Worm (Caenorhabditis elegans) whole organism, L1 larva: ENCODE data around the gene H38K22.9.

Source experiments
- C16A3.4 ChIP-seq: fragments of 150-350 bp; optimal IDR thresholded peaks from 2 replicates; lab custom pipeline; 2014; ENCODE audit warnings: missing biosample characterization, missing genetic modification characterization
- C34B4.2 ChIP-seq: sonication (generic microtip); optimal IDR thresholded peaks from 2 replicates; lab custom pipeline; 2017; ENCODE audit warnings: mild to moderate bottlenecking, missing genetic modification characterization, missing compliant biosample characterization
- ceh-63 ChIP-seq: fragments of 200-800 bp; sonication (Bioruptor generic); optimal IDR thresholded peaks from 2 replicates; lab custom pipeline; 2018; ENCODE audit warnings: mild to moderate bottlenecking, missing genetic modification characterization, missing compliant biosample characterization
- ceh-82 ChIP-seq, 3 experiments: fragments of 150-350 bp in 1 of 3; sonication (generic microtip) in 2 of 3; optimal IDR thresholded peaks; 2 replicates each; lab custom pipeline; 2014 to 2017; ENCODE audit warnings: missing biosample characterization in 3 of 3, missing genetic modification characterization in 3 of 3
- ceh-90 ChIP-seq: sonication (generic microtip); optimal IDR thresholded peaks from 2 replicates; lab custom pipeline; 2016; ENCODE audit warnings: missing genetic modification characterization, missing compliant biosample characterization
- ces-1 ChIP-seq: fragments of 150-350 bp; optimal IDR thresholded peaks from 2 replicates; lab custom pipeline; 2014; ENCODE audit warnings: missing biosample characterization, missing genetic modification reagents, missing genetic modification characterization
- dpl-1 ChIP-seq, 3 experiments: fragments of 150-350 bp in 2 of 3; sonication (generic microtip) in 1 of 3; optimal IDR thresholded peaks; 2 replicates each; lab custom pipeline; 2014 to 2017; ENCODE audit warnings: missing biosample characterization in 3 of 3, missing genetic modification characterization in 3 of 3, missing genetic modification reagents in 3 of 3
- dsc-1 ChIP-seq: sonication (generic microtip); optimal IDR thresholded peaks from 2 replicates; lab custom pipeline; 2016; ENCODE audit warnings: mild to moderate bottlenecking, missing genetic modification characterization, missing compliant biosample characterization
- efl-3 ChIP-seq: fragments of 200-800 bp; sonication (Bioruptor generic); optimal IDR thresholded peaks from 2 replicates; lab custom pipeline; 2018; ENCODE audit warnings: mild to moderate bottlenecking, missing genetic modification characterization, missing compliant biosample characterization
- egl-13 ChIP-seq: sonication (generic microtip); optimal IDR thresholded peaks from 2 replicates; lab custom pipeline; 2016; ENCODE audit warnings: missing genotype, missing genetic modification reagents, missing genetic modification characterization, missing compliant biosample characterization
- egl-27 ChIP-seq, 2 experiments: fragments of 150-350 bp in 1 of 2; sonication (generic microtip); optimal IDR thresholded peaks; 3 replicates each; lab custom pipeline; 2017 to 2018; ENCODE audit warnings: missing biosample characterization in 2 of 2, missing genetic modification characterization in 2 of 2, missing genetic modification reagents in 2 of 2
- elt-2 ChIP-seq: sonication (generic microtip); optimal IDR thresholded peaks from 2 replicates; lab custom pipeline; 2016; ENCODE audit warnings: missing genetic modification characterization, mild to moderate bottlenecking, inconsistent platforms, missing compliant biosample characterization, missing genetic modification reagents
- grh-1 ChIP-seq: fragments of 200-800 bp; sonication (Bioruptor generic); IDR thresholded peaks from 2 replicates; pipeline ENCODE4 v1.3.6; 2022; ENCODE audit warnings: missing genetic modification reagents, missing genetic modification characterization, missing compliant biosample characterization
- hlh-4 ChIP-seq: sonication (generic microtip); optimal IDR thresholded peaks from 2 replicates; lab custom pipeline; 2016; ENCODE audit warnings: mild to moderate bottlenecking, missing genetic modification characterization, missing compliant biosample characterization
- lin-14 ChIP-seq: fragments of 200-800 bp; sonication (Bioruptor generic); optimal IDR thresholded peaks from 2 replicates; lab custom pipeline; 2018; ENCODE audit warnings: mild to moderate bottlenecking, missing genetic modification characterization, moderate library complexity, missing compliant biosample characterization
- lin-39 ChIP-seq: fragments of 150-350 bp; optimal IDR thresholded peaks from 2 replicates; lab custom pipeline; 2014; ENCODE audit warnings: missing biosample characterization, missing genetic modification reagents, missing genetic modification characterization
- lsy-2 ChIP-seq, 2 experiments: fragments of 150-350 bp; optimal IDR thresholded peaks; 2 replicates each; lab custom pipeline; 2014; ENCODE audit warnings: missing biosample characterization in 2 of 2, missing genetic modification characterization in 2 of 2
- mab-9 ChIP-seq: fragments of 200-800 bp; sonication (Bioruptor generic); IDR thresholded peaks from 2 replicates; pipeline ENCODE4 v1.3.6; 2022; ENCODE audit warnings: missing genetic modification reagents, missing genetic modification characterization, missing compliant biosample characterization
- mdl-1 ChIP-seq, 2 experiments: fragments of 150-350 bp; optimal IDR thresholded peaks; 2 replicates each; lab custom pipeline; 2014 to 2017; ENCODE audit warnings: missing biosample characterization in 2 of 2, missing genetic modification characterization in 2 of 2, inconsistent platforms in 1 of 2
- mep-1 ChIP-seq: fragments of 150-350 bp; optimal IDR thresholded peaks from 2 replicates; lab custom pipeline; 2014; ENCODE audit warnings: missing biosample characterization, missing genetic modification characterization
- nhr-11 ChIP-seq: fragments of 150-350 bp; optimal IDR thresholded peaks from 2 replicates; lab custom pipeline; 2014; ENCODE audit warnings: missing biosample characterization, missing genetic modification characterization
- nhr-12 ChIP-seq: sonication (generic microtip); optimal IDR thresholded peaks from 2 replicates; lab custom pipeline; 2017; ENCODE audit warnings: missing biosample characterization, missing genetic modification characterization
- nhr-19 ChIP-seq: fragments of 200-800 bp; sonication (Bioruptor generic); conservative IDR thresholded peaks from 2 replicates; pipeline ENCODE4 v1.3.6; 2022; ENCODE audit warnings: missing genetic modification characterization, missing compliant biosample characterization
- nhr-237 ChIP-seq: fragments of 150-350 bp; optimal IDR thresholded peaks from 2 replicates; lab custom pipeline; 2014; ENCODE audit warnings: missing biosample characterization, missing genetic modification characterization
- nhr-85 ChIP-seq: sonication (generic microtip); peaks from one replicate; lab custom pipeline; 2016; ENCODE audit warnings: missing genetic modification characterization, inconsistent platforms, missing compliant biosample characterization
- nhr-90 ChIP-seq: sonication (generic microtip); optimal IDR thresholded peaks from 2 replicates; lab custom pipeline; 2016; ENCODE audit warnings: mild to moderate bottlenecking, missing genetic modification characterization, missing compliant biosample characterization; ENCODE audit not compliant: poor library complexity
- pag-3 ChIP-seq: sonication (generic microtip); optimal IDR thresholded peaks from 2 replicates; lab custom pipeline; 2017; ENCODE audit warnings: missing genetic modification characterization, mild to moderate bottlenecking, missing compliant biosample characterization, antibody characterized with exemption, borderline replicate concordance; ENCODE audit not compliant: insufficient read depth
- pqm-1 ChIP-seq: sonication (generic microtip); optimal IDR thresholded peaks from 3 replicates; lab custom pipeline; 2017; ENCODE audit warnings: missing biosample characterization, missing genetic modification characterization
- skn-1 ChIP-seq: fragments of 150-350 bp; optimal IDR thresholded peaks from 2 replicates; lab custom pipeline; 2014; ENCODE audit warnings: missing biosample characterization, missing genetic modification characterization
- sox-4 ChIP-seq: sonication (generic microtip); optimal IDR thresholded peaks from 2 replicates; lab custom pipeline; 2016; ENCODE audit warnings: missing genetic modification characterization, missing compliant biosample characterization
- sup-37 ChIP-seq: fragments of 200-800 bp; sonication (Bioruptor generic); optimal IDR thresholded peaks from 2 replicates; lab custom pipeline; 2018; ENCODE audit warnings: mild to moderate bottlenecking, missing genetic modification characterization, missing compliant biosample characterization
- unc-130 ChIP-seq: fragments of 150-350 bp; optimal IDR thresholded peaks from 2 replicates; lab custom pipeline; 2017; ENCODE audit warnings: missing biosample characterization, missing genetic modification characterization, inconsistent platforms
- unc-62 ChIP-seq: fragments of 150-350 bp; optimal IDR thresholded peaks from 2 replicates; lab custom pipeline; 2014; ENCODE audit warnings: missing biosample characterization, missing genetic modification reagents, missing genetic modification characterization
- unc-86 ChIP-seq: sonication (generic microtip); optimal IDR thresholded peaks from 2 replicates; lab custom pipeline; 2016; ENCODE audit warnings: missing genetic modification characterization, missing compliant biosample characterization
- vab-15 ChIP-seq: sonication (generic microtip); optimal IDR thresholded peaks from 2 replicates; lab custom pipeline; 2017; ENCODE audit warnings: missing genotype, mild to moderate bottlenecking, missing genetic modification characterization, missing compliant biosample characterization
- zag-1 ChIP-seq: fragments of 150-350 bp; optimal IDR thresholded peaks from 2 replicates; lab custom pipeline; 2014; ENCODE audit warnings: missing biosample characterization, missing genetic modification characterization
- ztf-4 ChIP-seq: fragments of 150-350 bp; optimal IDR thresholded peaks from 2 replicates; lab custom pipeline; 2014; ENCODE audit warnings: missing biosample characterization, missing genetic modification characterization

Gene H38K22.9

DNA sequence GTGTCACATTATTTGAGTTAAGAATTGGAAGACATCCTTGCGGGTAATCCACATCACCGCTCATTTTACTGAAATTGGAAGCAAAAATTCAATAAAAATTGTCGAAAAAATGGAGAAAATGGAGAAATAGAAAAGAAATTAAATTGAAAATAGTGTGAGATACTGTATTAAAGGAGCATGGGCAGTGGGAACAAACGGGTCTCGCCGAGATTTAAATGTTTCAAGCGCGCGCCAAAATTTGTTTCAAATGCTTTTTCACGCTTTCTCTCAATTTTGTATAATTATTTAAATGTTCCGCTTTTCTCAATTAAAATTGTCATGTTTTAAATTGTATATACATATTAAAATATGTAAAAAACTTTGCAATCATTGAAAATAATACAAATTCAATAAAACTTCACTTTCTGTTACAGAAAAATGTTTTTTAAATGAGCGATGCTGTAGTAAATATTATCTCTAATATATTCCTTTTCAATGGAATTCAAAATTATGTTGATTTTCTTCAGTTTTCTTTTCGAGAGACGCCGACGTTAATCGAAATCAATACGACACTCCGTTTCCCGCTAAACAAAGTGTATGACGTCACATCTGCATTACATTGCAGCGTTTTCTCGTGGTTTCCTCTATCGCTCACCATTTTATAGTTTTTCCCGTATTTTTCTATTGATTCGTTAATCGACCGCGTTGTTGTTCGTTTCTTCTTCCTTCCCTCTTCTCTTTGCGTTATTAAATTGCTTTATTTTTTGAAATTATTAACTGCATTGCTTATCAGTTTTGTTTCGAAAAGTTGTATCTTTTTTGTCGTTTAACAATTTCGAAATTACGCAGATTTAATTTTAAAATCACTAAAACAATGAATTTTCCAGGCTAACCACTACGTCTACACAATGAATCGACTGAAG is 10.6 kb upstream of the H38K22.9 start, which contains the start of the genes evl-14 and dcn-1 (continued):
- TF ChIP-seq mep-1 (peak; percentile 86), ceh-90 (tag; lab: Kevin White, UChicago) (no peak), nhr-19 (GFP tag; lab: Robert Waterston, UW) (no peak; the same call in none of the 2 replicates), mab-9 (GFP tag; lab: Robert Waterston, UW) (no peak), egl-13 (tag; lab: Kevin White, UChicago) (peak; percentile 29), C34B4.2 (tag; lab: Kevin White, UChicago) (no peak), unc-130 (peak; percentile 60), elt-2 (tag; lab: Kevin White, UChicago) (no peak), lin-39 (tag; lab: Kevin White, UChicago) (no peak), ztf-4 (tag; lab: Kevin White, UChicago) (no peak), dpl-1 (GFP tag; optimal IDR thresholded peaks at IDR 0.05; lab: Kevin White, UChicago) (peak; percentile 71 to 76 (median 73)), vab-15 (no peak), ces-1 (GFP tag; lab: Kevin White, UChicago) (no peak), unc-86 (peak; percentile 65), hlh-4 (tag; lab: Kevin White, UChicago) (no peak), nhr-237 (tag; lab: Kevin White, UChicago) (no peak), skn-1 (tag; lab: Kevin White, UChicago) (peak; percentile 72), pag-3 (no peak), C16A3.4 (tag; lab: Kevin White, UChicago) (peak; percentile 84), ceh-82 (tag; optimal IDR thresholded peaks at IDR 0.05; lab: Kevin White, UChicago) (peak in 2 of 3 experiments; percentile 69 to 82), nhr-11 (tag; lab: Kevin White, UChicago) (no peak), lin-14 (GFP tag; lab: Kevin White, UChicago) (no peak), dsc-1 (peak; percentile 56), zag-1 (no peak), ceh-63 (no peak), sox-4 (tag; lab: Kevin White, UChicago) (no peak), nhr-90 (tag; lab: Kevin White, UChicago) (peak; percentile 64), grh-1 (GFP tag; lab: Robert Waterston, UW) (no peak), nhr-85 (tag; lab: Kevin White, UChicago) (peak; percentile 36), pqm-1 (tag; lab: Kevin White, UChicago) (no peak), unc-62 (GFP tag; lab: Kevin White, UChicago) (no peak), nhr-12 (tag; lab: Kevin White, UChicago) (no peak), efl-3 (GFP tag; lab: Kevin White, UChicago) (no peak)
- TF ChIP-seq, all 84 proteins: peak for 35

DNA sequence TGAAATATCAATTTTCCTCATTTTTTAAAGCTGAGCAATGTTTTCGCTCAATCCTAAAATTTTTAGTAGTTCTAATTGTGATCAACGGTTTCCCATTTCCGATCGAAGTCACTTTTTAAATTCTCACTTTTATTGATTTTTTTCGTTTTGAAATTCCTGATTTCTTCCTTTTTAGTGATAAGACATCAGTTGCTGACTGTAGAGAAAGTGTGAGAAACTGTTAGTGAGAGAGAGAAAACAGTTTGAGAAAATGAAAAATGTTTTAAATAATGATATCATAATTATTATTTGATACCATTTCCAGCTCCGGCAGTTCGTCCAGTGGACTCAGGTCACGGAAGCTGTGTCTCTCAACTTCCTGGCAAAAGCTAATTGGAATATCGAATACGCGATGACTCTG is 9.5 kb upstream of the H38K22.9 start:
- TF ChIP-seq mdl-1 (tag; optimal IDR thresholded peaks at IDR 0.05; lab: Kevin White, UChicago) (no peak), ztf-4 (tag; lab: Kevin White, UChicago) (no peak), nhr-19 (GFP tag; lab: Robert Waterston, UW) (no peak), egl-27 (tag; optimal IDR thresholded peaks at IDR 0.05; lab: Kevin White, UChicago) (no peak), sup-37 (GFP tag; lab: Kevin White, UChicago) (no peak), lsy-2 (tag; optimal IDR thresholded peaks at IDR 0.05; lab: Kevin White, UChicago) (no peak), zag-1 (no peak), lin-39 (tag; lab: Kevin White, UChicago) (no peak)
- TF ChIP-seq, all 84 proteins: peak for 0
